Worm (Caenorhabditis elegans): ENCODE measurements around the gene C35D10.5.

- TF ChIP-seq alr-1 (tag; optimal IDR thresholded peaks at IDR 0.05; ENCODE audit: borderline replicate concordance) (no peak), dpl-1 (GFP tag; optimal IDR thresholded peaks at IDR 0.05) (peak in 1 of 3 experiments; percentile 40), fos-1 (tag; optimal IDR thresholded peaks at IDR 0.05) (no peak), elt-2 (tag; optimal IDR thresholded peaks at IDR 0.05) (no peak), mep-1 (tag; optimal IDR thresholded peaks at IDR 0.05) (peak; percentile 38), fkh-10 (GFP tag; optimal IDR thresholded peaks at IDR 0.05) (peak; percentile 42), nhr-28 (tag; optimal IDR thresholded peaks at IDR 0.05) (no peak), pag-3 (tag; optimal IDR thresholded peaks at IDR 0.05; ENCODE audit: borderline replicate concordance, insufficient read depth) (no peak)
Observed at ce11 chrIII:4875663-4876062, 13.5 kb downstream of the C35D10.5 start.

All from whole organism, L1 larva.